Fruit fly (Drosophila melanogaster): ENCODE results near the gene ZC3H3.

dm6 chr3L:8545473-8545872 is 35.9 kb upstream of the ZC3H3 start:
- TF ChIP-seq Clk (GFP tag; optimal IDR thresholded peaks at IDR 0.05) (no peak), CG12768 (GFP tag; optimal IDR thresholded peaks at IDR 0.05) (peak; percentile 9), cic (GFP tag; optimal IDR thresholded peaks at IDR 0.05) (no peak), pad (GFP tag; optimal IDR thresholded peaks at IDR 0.05) (no peak), CG7045 (GFP tag; optimal IDR thresholded peaks at IDR 0.05) (no peak), kay (GFP tag; ENCODE audit: borderline replicate concordance) (no peak)
